Fruit fly (Drosophila melanogaster): ENCODE data around the gene Adgf-A2.

Adgf-A2 gene

dm6 chr3L:17804511-17804910 is 40.6 kb upstream of the Adgf-A2 start, which contains the start of gene ais (continued):
- TF ChIP-seq CG15269 (tag; optimal IDR thresholded peaks at IDR 0.05) (peak; percentile 23), Ets97D (GFP tag; optimal IDR thresholded peaks at IDR 0.05) (peak; percentile 17), p53 (GFP tag; optimal IDR thresholded peaks at IDR 0.05) (no peak), her (GFP tag; optimal IDR thresholded peaks at IDR 0.05) (no peak), sisA (GFP tag; IDR thresholded peaks at IDR 0.05) (no peak), Dp (GFP tag; optimal IDR thresholded peaks at IDR 0.05) (peak; percentile 42), MESR4 (GFP tag; optimal IDR thresholded peaks at IDR 0.05) (peak; percentile 18), Rfx (GFP tag; IDR thresholded peaks at IDR 0.05) (no peak), TFAM (GFP tag; optimal IDR thresholded peaks at IDR 0.05) (no peak), slbo (GFP tag; IDR thresholded peaks at IDR 0.05) (peak; percentile 70), grn (GFP tag; optimal IDR thresholded peaks at IDR 0.05) (no peak), Med (GFP tag) (peak; percentile 69), chinmo (GFP tag; IDR thresholded peaks at IDR 0.05; ENCODE audit: partially characterized antibody) (0 out of 4 replicates have a peak, but pooled peaks have one; percentile 30), pum (GFP tag; optimal IDR thresholded peaks at IDR 0.05) (no peak), Ravus (GFP tag; IDR thresholded peaks at IDR 0.05) (no peak), CG10366 (GFP tag; IDR thresholded peaks at IDR 0.05) (0 out of 2 replicates have a peak, but pooled peaks have one; percentile 13), CG17568 (GFP tag; optimal IDR thresholded peaks at IDR 0.05) (no peak), CG16779 (GFP tag; IDR thresholded peaks at IDR 0.05) (no peak), grau (tag; optimal IDR thresholded peaks at IDR 0.05) (peak; percentile 41), Sox100B (GFP tag; optimal IDR thresholded peaks at IDR 0.05) (no peak), CG18764 (GFP tag; optimal IDR thresholded peaks at IDR 0.05) (no peak), Hr39 (optimal IDR thresholded peaks at IDR 0.05) (no peak), CG14667 (GFP tag; IDR thresholded peaks at IDR 0.05) (no peak), Max (GFP tag; optimal IDR thresholded peaks at IDR 0.05) (peak; percentile 62), HmgZ (tag; optimal IDR thresholded peaks at IDR 0.05) (peak; percentile 22), CG17328 (GFP tag; IDR thresholded peaks at IDR 0.05) (no peak), row (GFP tag; IDR thresholded peaks at IDR 0.05) (peak; percentile 77), Lhr (GFP tag; optimal IDR thresholded peaks at IDR 0.05) (peak; percentile 20), ap (GFP tag; IDR thresholded peaks at IDR 0.05) (no peak), klu (GFP tag; IDR thresholded peaks at IDR 0.05) (no peak), CG10959 (GFP tag; IDR thresholded peaks at IDR 0.05) (no peak), Camta (GFP tag; optimal IDR thresholded peaks at IDR 0.05) (no peak), hb (GFP tag; IDR thresholded peaks at IDR 0.05; ENCODE audit: partially characterized antibody) (no peak), ind (GFP tag; optimal IDR thresholded peaks at IDR 0.05) (no peak), CG10209 (GFP tag; optimal IDR thresholded peaks at IDR 0.05) (no peak), Opbp (GFP tag; IDR thresholded peaks at IDR 0.05; ENCODE audit: partially characterized antibody) (peak; percentile 42; the same call in 1 of the 3 replicates), ewg (GFP tag; optimal IDR thresholded peaks at IDR 0.05) (peak; percentile 18), CG17802 (tag; optimal IDR thresholded peaks at IDR 0.05) (no peak), Bgb (GFP tag; IDR thresholded peaks at IDR 0.05; ENCODE audit: partially characterized antibody) (no peak), CG6272 (GFP tag; IDR thresholded peaks at IDR 0.05) (no peak), CG13775 (GFP tag; optimal IDR thresholded peaks at IDR 0.05) (peak; percentile 14), CG7839 (tag; optimal IDR thresholded peaks at IDR 0.05) (peak; percentile 14), rib (GFP tag; IDR thresholded peaks at IDR 0.05) (no peak), Dll (GFP tag; IDR thresholded peaks at IDR 0.05; ENCODE audit: partially characterized antibody) (no peak), CG3847 (GFP tag; IDR thresholded peaks at IDR 0.05) (peak; percentile 64; the same call in 1 of the 2 replicates), Sox102F (GFP tag; optimal IDR thresholded peaks at IDR 0.05) (peak; percentile 30), Pdp1 (GFP tag; optimal IDR thresholded peaks at IDR 0.05) (peak in 1 of 2 experiments; percentile 21), az2 (GFP tag; optimal IDR thresholded peaks at IDR 0.05) (no peak), peb (GFP tag; IDR thresholded peaks at IDR 0.05) (no peak), br (optimal IDR thresholded peaks at IDR 0.05) (no peak), Hsf (GFP tag; optimal IDR thresholded peaks at IDR 0.05) (no peak), CG3163 (GFP tag; optimal IDR thresholded peaks at IDR 0.05) (no peak)
